Worm (Caenorhabditis elegans): ENCODE results near the gene cogc-8.

The cogc-8 gene

ce11 chrIV:192046-192445, 48.2 kb upstream of the cogc-8 start, which contains the start of gene Y38C1AA.12 (continued):
- TF ChIP-seq vab-15 (tag; optimal IDR thresholded peaks at IDR 0.05) (peak; percentile 79), dsc-1 (tag; optimal IDR thresholded peaks at IDR 0.05) (peak; percentile 93), pqm-1 (tag; optimal IDR thresholded peaks at IDR 0.05) (no peak), grh-1 (GFP tag; IDR thresholded peaks at IDR 0.05) (peak; percentile 58), isw-1 (GFP tag; IDR thresholded peaks at IDR 0.05) (peak; percentile 79), lir-3 (tag; optimal IDR thresholded peaks at IDR 0.05; ENCODE audit: poor library complexity) (peak; percentile 97), egl-13 (tag; optimal IDR thresholded peaks at IDR 0.05) (peak; percentile 95)

- no peak for TF ChIP-seq jun-1 (tag; optimal IDR thresholded peaks at IDR 0.05)
- TF ChIP-seq xbp-1 (tag; optimal IDR thresholded peaks at IDR 0.05), result no peak
Observed at ce11 chrIV:194442-194841, 45.8 kb upstream of the cogc-8 start, which contains the start of gene csn-3. csn-3 (plus strand) TSS chrIV:194742.

ce11 chrIV:202921-203652, 37.2 kb upstream of the cogc-8 start, which contains the start of gene gfrp-1:
gfrp-1 (plus strand) TSS chrIV:203602.
- TF ChIP-seq vab-15 (tag; optimal IDR thresholded peaks at IDR 0.05), result no peak

DNA sequence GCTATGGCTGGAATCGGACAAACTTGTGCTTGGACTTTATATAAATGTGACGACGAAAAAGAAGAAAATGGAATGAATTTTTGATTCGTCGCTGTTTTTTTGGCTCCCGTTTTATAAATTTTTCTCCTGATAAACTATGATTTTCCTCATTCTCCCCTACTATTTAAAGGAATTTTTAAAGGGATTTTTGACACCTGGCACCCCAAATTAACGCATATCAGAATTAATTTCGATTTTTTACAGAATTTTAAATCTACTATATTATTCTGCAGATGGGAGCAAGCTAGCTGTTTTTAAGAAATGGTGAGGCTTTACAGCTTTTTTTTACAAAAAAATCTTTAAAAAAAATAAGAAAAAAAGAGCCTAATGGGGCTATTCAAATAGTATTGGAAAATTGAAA, 35.3 kb upstream of the cogc-8 start, which contains the start of gene coa-1:
Gene coa-1 (plus strand): TSS at position 301 of the 400 bp plus-strand sequence.
- TF ChIP-seq dpl-1 (GFP tag; optimal IDR thresholded peaks at IDR 0.05) (no peak), nhr-85 (tag) (no peak), nhr-71 (tag; optimal IDR thresholded peaks at IDR 0.05) (no peak), nhr-237 (tag; optimal IDR thresholded peaks at IDR 0.05) (no peak), pax-3 (tag; optimal IDR thresholded peaks at IDR 0.05) (no peak), elt-2 (tag; optimal IDR thresholded peaks at IDR 0.05) (no peak), blmp-1 (tag; optimal IDR thresholded peaks at IDR 0.05) (no peak), snpc-4 (tag; optimal IDR thresholded peaks at IDR 0.05) (no peak), lir-3 (tag; optimal IDR thresholded peaks at IDR 0.05; ENCODE audit: poor library complexity) (no peak), tbx-2 (tag; optimal IDR thresholded peaks at IDR 0.05) (no peak), swsn-7 (tag; optimal IDR thresholded peaks at IDR 0.05) (no peak)

ce11 chrIV:207885-208284, 32.4 kb upstream of the cogc-8 start, which contains the start of gene Y38C1AA.1:
Y38C1AA.1 (plus strand) TSS chrIV:208185.
- TF ChIP-seq tbx-2 (tag; optimal IDR thresholded peaks at IDR 0.05) (no peak), C16A3.4 (tag; optimal IDR thresholded peaks at IDR 0.05) (no peak), ztf-11 (tag; optimal IDR thresholded peaks at IDR 0.05) (no peak), nhr-19 (GFP tag; conservative IDR thresholded peaks at IDR 0.05) (no peak), Y116A8C.19 (tag; optimal IDR thresholded peaks at IDR 0.05; ENCODE audit: borderline replicate concordance) (no peak), ceh-88 (GFP tag; IDR thresholded peaks at IDR 0.05) (no peak), F16B12.6 (tag; optimal IDR thresholded peaks at IDR 0.05) (no peak), hlh-4 (tag; optimal IDR thresholded peaks at IDR 0.05) (no peak), ztf-4 (tag; optimal IDR thresholded peaks at IDR 0.05) (no peak), nhr-76 (tag; optimal IDR thresholded peaks at IDR 0.05) (no peak), grh-1 (GFP tag; IDR thresholded peaks at IDR 0.05) (no peak), nhr-71 (tag; optimal IDR thresholded peaks at IDR 0.05) (no peak), sox-4 (tag; optimal IDR thresholded peaks at IDR 0.05) (no peak), C34B4.2 (tag; optimal IDR thresholded peaks at IDR 0.05) (no peak), lin-15B (tag; optimal IDR thresholded peaks at IDR 0.05) (no peak), ceh-63 (GFP tag; optimal IDR thresholded peaks at IDR 0.05) (no peak), alr-1 (tag; optimal IDR thresholded peaks at IDR 0.05; ENCODE audit: borderline replicate concordance) (no peak), swsn-7 (tag; optimal IDR thresholded peaks at IDR 0.05) (no peak)
